Worm (Caenorhabditis elegans) whole organism, late embryonic: Measurements from ENCODE around the gene myo-3.
A peak's percentile ranks its signal among the peaks of the same experiment; 100 is the strongest.

Experiments
- C08G9.2 ChIP-seq: sonication (generic microtip); optimal IDR thresholded peaks from 2 replicates; lab custom pipeline; 2016; ENCODE audit warnings: mild to moderate bottlenecking, missing genetic modification characterization, moderate library complexity, missing compliant biosample characterization
- C38D4.7 ChIP-seq: fragments of 200-800 bp; sonication (Bioruptor generic); optimal IDR thresholded peaks from 2 replicates; lab custom pipeline; 2018; ENCODE audit warnings: mild to moderate bottlenecking, missing genetic modification characterization, moderate library complexity, missing compliant biosample characterization
- K02D7.2 ChIP-seq: sonication (generic microtip); optimal IDR thresholded peaks from 2 replicates; lab custom pipeline; 2017; ENCODE audit warnings: mild to moderate bottlenecking, missing genetic modification characterization, missing compliant biosample characterization
- K09A11.1 ChIP-seq: sonication (generic microtip); optimal IDR thresholded peaks from 2 replicates; lab custom pipeline; 2017; ENCODE audit warnings: antibody characterized with exemption, mild to moderate bottlenecking, missing genetic modification characterization, missing compliant biosample characterization; ENCODE audit not compliant: insufficient read depth
- T23F11.4 ChIP-seq: fragments of 200-800 bp; sonication (Bioruptor generic); optimal IDR thresholded peaks from 2 replicates; lab custom pipeline; 2018; ENCODE audit warnings: mild to moderate bottlenecking, missing genetic modification characterization, missing compliant biosample characterization
- Y22D7AL.16 ChIP-seq: sonication (generic microtip); optimal IDR thresholded peaks from 2 replicates; lab custom pipeline; 2016; ENCODE audit warnings: missing genetic modification characterization, missing compliant biosample characterization
- ama-1 ChIP-seq: fragments of 150-350 bp; optimal IDR thresholded peaks from 2 replicates; lab custom pipeline; 2014
- ceh-14 ChIP-seq: sonication (generic microtip); optimal IDR thresholded peaks from 2 replicates; lab custom pipeline; 2016; ENCODE audit warnings: missing genotype, missing genetic modification characterization, missing compliant biosample characterization
- ceh-18 ChIP-seq: sonication (generic microtip); optimal IDR thresholded peaks from 2 replicates; lab custom pipeline; 2016; ENCODE audit warnings: missing genetic modification characterization, missing compliant biosample characterization
- ceh-19 ChIP-seq: fragments of 200-800 bp; sonication (Bioruptor generic); optimal IDR thresholded peaks from 2 replicates; lab custom pipeline; 2018; ENCODE audit warnings: mild to moderate bottlenecking, missing genetic modification characterization, missing compliant biosample characterization
- ceh-2 ChIP-seq: sonication (generic microtip); optimal IDR thresholded peaks from 2 replicates; lab custom pipeline; 2016; ENCODE audit warnings: missing genotype, missing genetic modification characterization, missing compliant biosample characterization
- ceh-30 ChIP-seq: fragments of 150-350 bp; optimal IDR thresholded peaks from 2 replicates; lab custom pipeline; 2014; ENCODE audit warnings: missing biosample characterization, missing genetic modification characterization
- ceh-31 ChIP-seq: sonication (generic microtip); optimal IDR thresholded peaks from 2 replicates; lab custom pipeline; 2016; ENCODE audit warnings: missing genetic modification characterization, missing compliant biosample characterization
- ceh-34 ChIP-seq: sonication (generic microtip); optimal IDR thresholded peaks from 2 replicates; lab custom pipeline; 2016; ENCODE audit warnings: mild to moderate bottlenecking, missing genetic modification characterization, missing compliant biosample characterization
- ceh-45 ChIP-seq: fragments of 200-800 bp; sonication (Bioruptor generic); IDR thresholded peaks from 2 replicates; pipeline ENCODE4 v1.3.6; 2022; ENCODE audit warnings: missing genetic modification reagents, missing genetic modification characterization, missing compliant biosample characterization
- ceh-48 ChIP-seq: sonication (generic microtip); optimal IDR thresholded peaks from 2 replicates; lab custom pipeline; 2016; ENCODE audit warnings: missing genetic modification characterization, inconsistent platforms, missing compliant biosample characterization
- che-1 ChIP-seq: sonication (generic microtip); optimal IDR thresholded peaks from 2 replicates; lab custom pipeline; 2016; ENCODE audit warnings: mild to moderate bottlenecking, missing genetic modification characterization, missing compliant biosample characterization
- dve-1 ChIP-seq: sonication (generic microtip); optimal IDR thresholded peaks from 2 replicates; lab custom pipeline; 2017; ENCODE audit warnings: antibody characterized with exemption, mild to moderate bottlenecking, missing genetic modification characterization, missing compliant biosample characterization
- elt-2 ChIP-seq: sonication (generic microtip); optimal IDR thresholded peaks from 2 replicates; lab custom pipeline; 2016; ENCODE audit warnings: missing genetic modification reagents, missing genetic modification characterization, missing compliant biosample characterization
- fax-1 ChIP-seq: sonication (generic microtip); optimal IDR thresholded peaks from 2 replicates; lab custom pipeline; 2016; ENCODE audit warnings: missing genotype, missing genetic modification characterization, missing compliant biosample characterization
- fkh-6 ChIP-seq: sonication (generic microtip); optimal IDR thresholded peaks from 2 replicates; lab custom pipeline; 2016; ENCODE audit warnings: missing genetic modification characterization, missing compliant biosample characterization
- gmeb-2 ChIP-seq: sonication (generic microtip); optimal IDR thresholded peaks from 2 replicates; lab custom pipeline; 2016; ENCODE audit warnings: missing genetic modification characterization, inconsistent platforms, missing compliant biosample characterization
- hlh-15 ChIP-seq: sonication (generic microtip); optimal IDR thresholded peaks from 2 replicates; lab custom pipeline; 2016; ENCODE audit warnings: missing genetic modification characterization, missing compliant biosample characterization
- hlh-30 ChIP-seq: sonication (generic microtip); optimal IDR thresholded peaks from 2 replicates; lab custom pipeline; 2017; ENCODE audit warnings: antibody characterized with exemption, missing genetic modification characterization, missing compliant biosample characterization; ENCODE audit not compliant: insufficient read depth
- hlh-8 ChIP-seq: sonication (generic microtip); optimal IDR thresholded peaks from 2 replicates; lab custom pipeline; 2016; ENCODE audit warnings: missing genotype, missing genetic modification characterization, missing compliant biosample characterization
- lim-6 ChIP-seq: sonication (generic microtip); optimal IDR thresholded peaks from 2 replicates; lab custom pipeline; 2016; ENCODE audit warnings: missing genetic modification characterization, missing compliant biosample characterization
- mec-3 ChIP-seq: sonication (generic microtip); optimal IDR thresholded peaks from 2 replicates; lab custom pipeline; 2016; ENCODE audit warnings: borderline replicate concordance, missing genetic modification characterization, missing compliant biosample characterization
- nhr-11 ChIP-seq: fragments of 150-350 bp; optimal IDR thresholded peaks from 2 replicates; lab custom pipeline; 2014; ENCODE audit warnings: missing biosample characterization, missing genetic modification characterization
- npax-4 ChIP-seq: sonication (generic microtip); optimal IDR thresholded peaks from 2 replicates; lab custom pipeline; 2016; ENCODE audit warnings: missing genetic modification characterization, missing compliant biosample characterization
- odd-2 ChIP-seq: sonication (generic microtip); optimal IDR thresholded peaks from 2 replicates; lab custom pipeline; 2017; ENCODE audit warnings: antibody characterized with exemption, mild to moderate bottlenecking, missing genetic modification characterization, missing compliant biosample characterization
- pag-3 ChIP-seq: sonication (generic microtip); optimal IDR thresholded peaks from 2 replicates; lab custom pipeline; 2016; ENCODE audit warnings: missing compliant biosample characterization, missing genetic modification characterization, borderline replicate concordance
- pat-9 ChIP-seq: fragments of 200-800 bp; sonication (Bioruptor generic); optimal IDR thresholded peaks from 2 replicates; lab custom pipeline; 2018; ENCODE audit warnings: mild to moderate bottlenecking, missing genetic modification characterization, moderate library complexity, missing compliant biosample characterization
- pha-4 ChIP-seq: fragments of 150-350 bp; optimal IDR thresholded peaks from 2 replicates; lab custom pipeline; 2018; ENCODE audit warnings: missing biosample characterization, missing genetic modification reagents, missing genetic modification characterization
- pqm-1 ChIP-seq: sonication (generic microtip); optimal IDR thresholded peaks from 2 replicates; lab custom pipeline; 2016; ENCODE audit warnings: missing genetic modification characterization, missing compliant biosample characterization
- sox-4 ChIP-seq: sonication (generic microtip); optimal IDR thresholded peaks from 2 replicates; lab custom pipeline; 2017; ENCODE audit warnings: mild to moderate bottlenecking, missing genetic modification characterization, inconsistent platforms, missing compliant biosample characterization
- tbx-2 ChIP-seq: sonication (generic microtip); optimal IDR thresholded peaks from 2 replicates; lab custom pipeline; 2016; ENCODE audit warnings: missing genetic modification characterization, missing compliant biosample characterization
- tbx-7 ChIP-seq: sonication (generic microtip); optimal IDR thresholded peaks from 2 replicates; lab custom pipeline; 2016; ENCODE audit warnings: missing genotype, missing genetic modification characterization, missing compliant biosample characterization
- ttx-3 ChIP-seq: sonication (generic microtip); optimal IDR thresholded peaks from 2 replicates; lab custom pipeline; 2016; ENCODE audit warnings: missing genetic modification reagents, missing genetic modification characterization, missing compliant biosample characterization
- unc-42 ChIP-seq: sonication (generic microtip); optimal IDR thresholded peaks from 2 replicates; lab custom pipeline; 2016; ENCODE audit warnings: missing genotype, missing genetic modification characterization, missing compliant biosample characterization
- unc-55 ChIP-seq: sonication (generic microtip); optimal IDR thresholded peaks from 2 replicates; lab custom pipeline; 2017; ENCODE audit warnings: missing biosample characterization, missing genetic modification reagents, missing genetic modification characterization
- unc-86 ChIP-seq: sonication (generic microtip); optimal IDR thresholded peaks from 2 replicates; lab custom pipeline; 2016; ENCODE audit warnings: missing genetic modification characterization, missing compliant biosample characterization
- zip-5 ChIP-seq: sonication (generic microtip); optimal IDR thresholded peaks from 2 replicates; lab custom pipeline; 2016; ENCODE audit warnings: missing genetic modification characterization, missing compliant biosample characterization

myo-3 gene

ce11 chrV:12271495-12271894, 37.4 kb upstream of the myo-3 start, which contains the start of the genes tsfm-1 and capg-2:
Gene tsfm-1, minus strand, starts transcription at chrV:12271551.
Gene capg-2, plus strand, starts transcription at chrV:12271873.
- TF ChIP-seq odd-2 (tag; lab: Kevin White, UChicago): no peak
- no peak for TF ChIP-seq dve-1 (tag; lab: Kevin White, UChicago)
- no peak for TF ChIP-seq ceh-45 (GFP tag; lab: Robert Waterston, UW)
- no peak for TF ChIP-seq ceh-19 (GFP tag; lab: Kevin White, UChicago)
- no peak for TF ChIP-seq ceh-2 (tag; lab: Kevin White, UChicago)
- no peak for TF ChIP-seq ceh-14 (tag; lab: Kevin White, UChicago)
- TF ChIP-seq C38D4.7 (GFP tag; lab: Kevin White, UChicago): no peak
- TF ChIP-seq ceh-30 (tag; lab: Kevin White, UChicago): no peak

ce11 chrV:12269272-12269767, 35.2 kb upstream of the myo-3 start, which contains the start of gene twk-24:
Gene twk-24, minus strand, starts transcription at chrV:12269322.
- TF ChIP-seq unc-55 (GFP tag; lab: Kevin White, UChicago) (no peak), elt-2 (tag; lab: Kevin White, UChicago) (peak; percentile 65), ceh-18 (tag; lab: Kevin White, UChicago) (peak; percentile 59), pat-9 (tag; lab: Kevin White, UChicago) (no peak), pha-4 (no peak), che-1 (tag; lab: Kevin White, UChicago) (no peak)

ce11 chrV:12263723-12264122, 29.6 kb upstream of the myo-3 start, which contains the start of gene ssp-35:
Gene ssp-35, minus strand, starts transcription at chrV:12263823.
- TF ChIP-seq hlh-8 (tag; lab: Kevin White, UChicago) (no peak), ceh-31 (tag; lab: Kevin White, UChicago) (no peak), nhr-11 (tag; lab: Kevin White, UChicago) (no peak), ceh-48 (tag; lab: Kevin White, UChicago) (no peak), zip-5 (no peak), ceh-45 (GFP tag; lab: Robert Waterston, UW) (no peak), mec-3 (tag; lab: Kevin White, UChicago) (no peak), unc-86 (no peak), dve-1 (tag; lab: Kevin White, UChicago) (no peak), Y22D7AL.16 (tag; lab: Kevin White, UChicago) (no peak), che-1 (tag; lab: Kevin White, UChicago) (no peak), fax-1 (tag; lab: Kevin White, UChicago) (no peak), pag-3 (tag; lab: Kevin White, UChicago) (no peak), K09A11.1 (tag; lab: Kevin White, UChicago) (no peak), C08G9.2 (tag; lab: Kevin White, UChicago) (no peak), hlh-15 (no peak), pat-9 (tag; lab: Kevin White, UChicago) (no peak), elt-2 (tag; lab: Kevin White, UChicago) (no peak)

- no peak for TF ChIP-seq gmeb-2 (tag; lab: Kevin White, UChicago)
- no peak for TF ChIP-seq che-1 (tag; lab: Kevin White, UChicago)
- no peak for TF ChIP-seq ceh-14 (tag; lab: Kevin White, UChicago)
- no peak for TF ChIP-seq tbx-2 (tag; lab: Kevin White, UChicago)
- no peak for TF ChIP-seq npax-4
- no peak for TF ChIP-seq sox-4 (tag; lab: Kevin White, UChicago)
- no peak for TF ChIP-seq hlh-15
- TF ChIP-seq, all 69 proteins: peak for 0
Observed at ce11 chrV:12261377-12261776, 27.2 kb upstream of the myo-3 start, which contains the start of gene tbb-6. Gene tbb-6, plus strand, starts transcription at chrV:12261531.

ce11 chrV:12258922-12259321, 24.8 kb upstream of the myo-3 start, which contains the start of gene ugt-56:
Gene ugt-56, plus strand, starts transcription at chrV:12258982.
- TF ChIP-seq Y22D7AL.16 (tag; lab: Kevin White, UChicago) (no peak), lim-6 (tag; lab: Kevin White, UChicago) (no peak), hlh-8 (tag; lab: Kevin White, UChicago) (no peak), ama-1 (lab: Kevin White, UChicago) (no peak), tbx-7 (tag; lab: Kevin White, UChicago) (no peak), gmeb-2 (tag; lab: Kevin White, UChicago) (no peak), ceh-34 (no peak), K02D7.2 (no peak), pqm-1 (no peak), ttx-3 (tag; lab: Kevin White, UChicago) (no peak), T23F11.4 (GFP tag; lab: Kevin White, UChicago) (no peak), sox-4 (tag; lab: Kevin White, UChicago) (no peak), nhr-11 (tag; lab: Kevin White, UChicago) (no peak), odd-2 (tag; lab: Kevin White, UChicago) (no peak), che-1 (tag; lab: Kevin White, UChicago) (no peak), hlh-30 (tag; lab: Kevin White, UChicago) (no peak), mec-3 (tag; lab: Kevin White, UChicago) (no peak), fkh-6 (tag; lab: Kevin White, UChicago) (no peak), unc-42 (tag; lab: Kevin White, UChicago) (no peak), npax-4 (no peak)
